1 fruit fly cellular context compared by ENCODE assay signal in the genomic region with DNA sequence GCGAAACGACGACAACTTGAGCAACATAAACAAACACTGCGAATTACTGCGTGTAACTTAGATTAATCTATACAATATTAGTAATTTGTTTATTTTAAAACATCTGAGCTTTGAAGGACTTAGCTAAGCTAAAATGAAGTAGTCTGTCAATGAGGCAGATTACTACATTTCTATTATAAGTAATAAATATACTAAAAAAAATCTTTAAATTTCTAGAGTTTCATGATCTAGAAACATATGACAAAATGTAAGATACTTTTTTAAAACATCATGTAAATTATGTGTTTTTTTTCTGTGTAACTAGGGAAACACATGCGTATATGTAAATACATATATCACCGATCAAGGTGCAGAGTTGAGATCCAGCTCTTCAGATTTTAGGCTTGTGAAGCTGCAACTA.
TF ChIP-seq lines count a peak whose summit lies in the region.

No protein-coding gene starts in this region.

TF ChIP-seq in whole organism, embryonic, 481 proteins besides CTCF, POLR2A, EP300 and RAD21 (continued from another document and continues in another):
- TF ChIP-seq CG18619 (GFP tag; optimal IDR thresholded peaks at IDR 0.05; lab: Kevin White, UChicago) (peak; percentile 13), sima (GFP tag; optimal IDR thresholded peaks at IDR 0.05; lab: Kevin White, UChicago) (no peak), CG2116 (GFP tag; optimal IDR thresholded peaks at IDR 0.05; lab: Kevin White, UChicago) (no peak), wor (GFP tag; IDR thresholded peaks at IDR 0.05; lab: Robert Waterston, UW) (0 out of 2 replicates have a peak, but pooled peaks have one; percentile 24), Drgx (GFP tag; IDR thresholded peaks at IDR 0.05; lab: Robert Waterston, UW) (peak; percentile 86), CG9215 (GFP tag; IDR thresholded peaks at IDR 0.05; lab: Robert Waterston, UW) (no peak), NC2α (GFP tag; optimal IDR thresholded peaks at IDR 0.05; lab: Kevin White, UChicago) (no peak), Dbx (GFP tag; IDR thresholded peaks at IDR 0.05; lab: Robert Waterston, UW) (no peak), gce (GFP tag; IDR thresholded peaks at IDR 0.05; lab: Robert Waterston, UW) (no peak), lola (GFP tag; optimal IDR thresholded peaks at IDR 0.05; lab: Kevin White, UChicago) (peak in 1 of 3 experiments; percentile 29), PHDP (tag; optimal IDR thresholded peaks at IDR 0.05; lab: Kevin White, UChicago) (peak; percentile 73), Gsc (GFP tag; IDR thresholded peaks at IDR 0.05; lab: Robert Waterston, UW) (no peak), sens (GFP tag; lab: Kevin White, UChicago) (no peak), hth (optimal IDR thresholded peaks at IDR 0.05; lab: Kevin White, UChicago) (no peak), B-H1 (GFP tag; IDR thresholded peaks at IDR 0.05; lab: Robert Waterston, UW) (peak; percentile 36; the same call in 1 of the 3 replicates), phol (tag; optimal IDR thresholded peaks at IDR 0.05; lab: Kevin White, UChicago) (peak; percentile 82), Sox100B (GFP tag; optimal IDR thresholded peaks at IDR 0.05; lab: Kevin White, UChicago) (peak; percentile 77), ase (GFP tag; IDR thresholded peaks at IDR 0.05; lab: Robert Waterston, UW) (no peak; the same call in 2 of the 3 replicates), Dad (GFP tag; optimal IDR thresholded peaks at IDR 0.05; lab: Kevin White, UChicago) (no peak), grn (GFP tag; optimal IDR thresholded peaks at IDR 0.05; lab: Kevin White, UChicago) (no peak), ac (GFP tag; optimal IDR thresholded peaks at IDR 0.05; lab: Kevin White, UChicago) (no peak), CG8359 (GFP tag; optimal IDR thresholded peaks at IDR 0.05; lab: Kevin White, UChicago; ENCODE audit: borderline replicate concordance) (peak; percentile 9), CG5245 (GFP tag; optimal IDR thresholded peaks at IDR 0.05; lab: Kevin White, UChicago) (no peak), Dp (GFP tag; optimal IDR thresholded peaks at IDR 0.05; lab: Kevin White, UChicago) (no peak), CG10267 (tag; optimal IDR thresholded peaks at IDR 0.05; lab: Kevin White, UChicago) (peak; percentile 47), dysf (GFP tag; IDR thresholded peaks at IDR 0.05; lab: Robert Waterston, UW) (peak; percentile 61; the same call in 2 of the 3 replicates), CG17186 (GFP tag; optimal IDR thresholded peaks at IDR 0.05; lab: Kevin White, UChicago) (no peak), CG12155 (GFP tag; optimal IDR thresholded peaks at IDR 0.05; lab: Kevin White, UChicago) (no peak), CG18764 (GFP tag; optimal IDR thresholded peaks at IDR 0.05; lab: Kevin White, UChicago) (no peak), fd102C (GFP tag; optimal IDR thresholded peaks at IDR 0.05; lab: Kevin White, UChicago) (no peak), cwo (GFP tag; optimal IDR thresholded peaks at IDR 0.05; lab: Kevin White, UChicago) (peak; percentile 42), Sry-δ (GFP tag; optimal IDR thresholded peaks at IDR 0.05; lab: Kevin White, UChicago) (no peak), CG1792 (GFP tag; optimal IDR thresholded peaks at IDR 0.05; lab: Kevin White, UChicago) (no peak), twi (tag; optimal IDR thresholded peaks at IDR 0.05; lab: Kevin White, UChicago) (no peak), E2f2 (GFP tag; IDR thresholded peaks at IDR 0.05; lab: Robert Waterston, UW) (peak; percentile 19; the same call in 1 of the 2 replicates), gcm2 (GFP tag; optimal IDR thresholded peaks at IDR 0.05; lab: Kevin White, UChicago) (no peak), CG12769 (tag; optimal IDR thresholded peaks at IDR 0.05; lab: Kevin White, UChicago) (no peak), salm (tag; optimal IDR thresholded peaks at IDR 0.05; lab: Kevin White, UChicago) (no peak), CG9797 (GFP tag; optimal IDR thresholded peaks at IDR 0.05; lab: Kevin White, UChicago) (no peak), CG7357 (GFP tag; IDR thresholded peaks at IDR 0.05; lab: Robert Waterston, UW) (no peak), org-1 (GFP tag; optimal IDR thresholded peaks at IDR 0.05; lab: Kevin White, UChicago) (peak; percentile 44), br (optimal IDR thresholded peaks at IDR 0.05; lab: Kevin White, UChicago) (no peak), sd (tag; optimal IDR thresholded peaks at IDR 0.05; lab: Kevin White, UChicago) (peak; percentile 24), scrt (GFP tag; optimal IDR thresholded peaks at IDR 0.05; lab: Kevin White, UChicago) (peak; percentile 22), CG8290 (GFP tag; optimal IDR thresholded peaks at IDR 0.05; lab: Kevin White, UChicago) (no peak), CG8290 (tag; optimal IDR thresholded peaks at IDR 0.05; lab: Kevin White, UChicago) (no peak), B-H2 (GFP tag; optimal IDR thresholded peaks at IDR 0.05; lab: Kevin White, UChicago) (no peak), dmrt11E (tag; optimal IDR thresholded peaks at IDR 0.05; lab: Kevin White, UChicago) (no peak), Kr (GFP tag; optimal IDR thresholded peaks at IDR 0.05; lab: Kevin White, UChicago) (no peak), otp (GFP tag; IDR thresholded peaks at IDR 0.05; lab: Robert Waterston, UW) (no peak), CG17912 (GFP tag; optimal IDR thresholded peaks at IDR 0.05; lab: Kevin White, UChicago) (no peak), CG3281 (GFP tag; optimal IDR thresholded peaks at IDR 0.05; lab: Kevin White, UChicago) (peak; percentile 38), abd-A (tag; optimal IDR thresholded peaks at IDR 0.05; lab: Kevin White, UChicago) (no peak), Dref (GFP tag; IDR thresholded peaks at IDR 0.05; lab: Robert Waterston, UW) (no peak), C15 (GFP tag; IDR thresholded peaks at IDR 0.05; lab: Robert Waterston, UW) (no peak), Fer1 (GFP tag; optimal IDR thresholded peaks at IDR 0.05; lab: Kevin White, UChicago) (peak; percentile 62), psq (GFP tag; optimal IDR thresholded peaks at IDR 0.05; lab: Kevin White, UChicago) (no peak), aop (GFP tag; IDR thresholded peaks at IDR 0.05; lab: Robert Waterston, UW) (no peak), pfk (GFP tag; optimal IDR thresholded peaks at IDR 0.05; lab: Kevin White, UChicago) (no peak), CG13424 (tag; optimal IDR thresholded peaks at IDR 0.05; lab: Kevin White, UChicago) (peak; percentile 85), seq (GFP tag; IDR thresholded peaks at IDR 0.05; lab: Robert Waterston, UW) (peak; percentile 66), CG17829 (tag; optimal IDR thresholded peaks at IDR 0.05; lab: Kevin White, UChicago) (peak; percentile 47), TFAM (GFP tag; optimal IDR thresholded peaks at IDR 0.05; lab: Kevin White, UChicago) (no peak), Med (GFP tag; lab: Kevin White, UChicago) (peak; percentile 51), so (GFP tag; IDR thresholded peaks at IDR 0.05; lab: Robert Waterston, UW) (peak; percentile 77; the same call in 2 of the 3 replicates), tll (GFP tag; optimal IDR thresholded peaks at IDR 0.05; lab: Kevin White, UChicago) (no peak), sim (GFP tag; IDR thresholded peaks at IDR 0.05; lab: Robert Waterston, UW) (0 out of 2 replicates have a peak, but pooled peaks have one; percentile 21), MESR4 (GFP tag; optimal IDR thresholded peaks at IDR 0.05; lab: Kevin White, UChicago) (no peak), Mad (GFP tag; optimal IDR thresholded peaks at IDR 0.05; lab: Kevin White, UChicago) (no peak), CG14441 (GFP tag; IDR thresholded peaks at IDR 0.05; lab: Robert Waterston, UW) (peak; percentile 72), Meics (GFP tag; optimal IDR thresholded peaks at IDR 0.05; lab: Kevin White, UChicago) (peak; percentile 68), CG7928 (GFP tag; optimal IDR thresholded peaks at IDR 0.05; lab: Kevin White, UChicago) (no peak), Nf-YA (GFP tag; IDR thresholded peaks at IDR 0.05; lab: Robert Waterston, UW) (no peak), ind (GFP tag; optimal IDR thresholded peaks at IDR 0.05; lab: Kevin White, UChicago) (peak; percentile 1), CG7372 (GFP tag; IDR thresholded peaks at IDR 0.05; lab: Robert Waterston, UW) (peak; percentile 32; the same call in 1 of the 2 replicates), sens-2 (GFP tag; IDR thresholded peaks at IDR 0.05; lab: Robert Waterston, UW) (no peak), CG14050 (GFP tag; IDR thresholded peaks at IDR 0.05; lab: Robert Waterston, UW) (no peak), Jarid2 (GFP tag; optimal IDR thresholded peaks at IDR 0.05; lab: Kevin White, UChicago) (no peak), Bgb (GFP tag; IDR thresholded peaks at IDR 0.05; lab: Robert Waterston, UW; ENCODE audit: partially characterized antibody) (no peak), lilli (GFP tag; optimal IDR thresholded peaks at IDR 0.05; lab: Kevin White, UChicago) (no peak), CG11398 (GFP tag; optimal IDR thresholded peaks at IDR 0.05; lab: Kevin White, UChicago) (no peak), CG14710 (tag; optimal IDR thresholded peaks at IDR 0.05; lab: Kevin White, UChicago) (peak; percentile 30), btn (GFP tag; optimal IDR thresholded peaks at IDR 0.05; lab: Kevin White, UChicago) (no peak), BtbVII (GFP tag; optimal IDR thresholded peaks at IDR 0.05; lab: Kevin White, UChicago) (no peak), CG11560 (tag; IDR thresholded peaks at IDR 0.05; lab: Robert Waterston, UW) (no peak), zfh1 (GFP tag; IDR thresholded peaks at IDR 0.05; lab: Robert Waterston, UW) (peak; percentile 53; the same call in 1 of the 3 replicates), knrl (GFP tag; IDR thresholded peaks at IDR 0.05; lab: Robert Waterston, UW; ENCODE audit: partially characterized antibody) (no peak), CG6765 (GFP tag; optimal IDR thresholded peaks at IDR 0.05; lab: Kevin White, UChicago) (peak; percentile 31), stwl (tag; optimal IDR thresholded peaks at IDR 0.05; lab: Kevin White, UChicago) (no peak), ssp (GFP tag; IDR thresholded peaks at IDR 0.05; lab: Robert Waterston, UW) (no peak), CG11085 (GFP tag; IDR thresholded peaks at IDR 0.05; lab: Robert Waterston, UW) (no peak), hkb (optimal IDR thresholded peaks at IDR 0.05; lab: Kevin White, UChicago) (no peak), hkb (GFP tag; IDR thresholded peaks at IDR 0.05; lab: Robert Waterston, UW) (peak; percentile 72), kay (GFP tag; optimal IDR thresholded peaks at IDR 0.05; lab: Kevin White, UChicago) (no peak), YL-1 (GFP tag; optimal IDR thresholded peaks at IDR 0.05; lab: Kevin White, UChicago) (peak; percentile 35), Atf6 (GFP tag; IDR thresholded peaks at IDR 0.05; lab: Robert Waterston, UW) (peak; percentile 36; the same call in 1 of the 2 replicates), NFAT (GFP tag; IDR thresholded peaks at IDR 0.05; lab: Robert Waterston, UW) (no peak), nerfin-1 (tag; optimal IDR thresholded peaks at IDR 0.05; lab: Kevin White, UChicago) (peak; percentile 66), pzg (GFP tag; optimal IDR thresholded peaks at IDR 0.05; lab: Kevin White, UChicago) (no peak), CG2120 (GFP tag; optimal IDR thresholded peaks at IDR 0.05; lab: Kevin White, UChicago) (no peak), CG15073 (GFP tag; optimal IDR thresholded peaks at IDR 0.05; lab: Kevin White, UChicago) (no peak), CG30020 (tag; optimal IDR thresholded peaks at IDR 0.05; lab: Kevin White, UChicago) (no peak), Hr51 (GFP tag; optimal IDR thresholded peaks at IDR 0.05; lab: Kevin White, UChicago) (peak in 1 of 2 experiments; percentile 92), pros (GFP tag; optimal IDR thresholded peaks at IDR 0.05; lab: Kevin White, UChicago) (no peak), Sry-β (GFP tag; optimal IDR thresholded peaks at IDR 0.05; lab: Kevin White, UChicago) (no peak), CG3065 (GFP tag; optimal IDR thresholded peaks at IDR 0.05; lab: Kevin White, UChicago) (no peak), CG1647 (GFP tag; optimal IDR thresholded peaks at IDR 0.05; lab: Kevin White, UChicago) (no peak), CG12104 (GFP tag; optimal IDR thresholded peaks at IDR 0.05; lab: Kevin White, UChicago) (peak; percentile 55), Myb (GFP tag; optimal IDR thresholded peaks at IDR 0.05; lab: Kevin White, UChicago) (no peak), nom (GFP tag; optimal IDR thresholded peaks at IDR 0.05; lab: Kevin White, UChicago) (peak; percentile 62), CG2129 (GFP tag; IDR thresholded peaks at IDR 0.05; lab: Robert Waterston, UW; ENCODE audit: partially characterized antibody) (no peak), pum (GFP tag; optimal IDR thresholded peaks at IDR 0.05; lab: Kevin White, UChicago) (no peak), CG9932 (GFP tag; IDR thresholded peaks at IDR 0.05; lab: Robert Waterston, UW) (no peak), CG4820 (GFP tag; optimal IDR thresholded peaks at IDR 0.05; lab: Kevin White, UChicago) (peak; percentile 29), CG6854 (GFP tag; optimal IDR thresholded peaks at IDR 0.05; lab: Kevin White, UChicago) (peak; percentile 14), Doc3 (GFP tag; IDR thresholded peaks at IDR 0.05; lab: Robert Waterston, UW; ENCODE audit: partially characterized antibody) (no peak), CG10147 (GFP tag; optimal IDR thresholded peaks at IDR 0.05; lab: Kevin White, UChicago) (peak; percentile 58), Gug (GFP tag; IDR thresholded peaks at IDR 0.05; lab: Robert Waterston, UW) (no peak), Spps (tag; optimal IDR thresholded peaks at IDR 0.05; lab: Kevin White, UChicago) (no peak), CG17568 (GFP tag; optimal IDR thresholded peaks at IDR 0.05; lab: Kevin White, UChicago) (no peak), stc (GFP tag; IDR thresholded peaks at IDR 0.05; lab: Robert Waterston, UW) (peak; percentile 79), Dip3 (GFP tag; optimal IDR thresholded peaks at IDR 0.05; lab: Kevin White, UChicago) (no peak), slbo (GFP tag; IDR thresholded peaks at IDR 0.05; lab: Robert Waterston, UW) (peak; percentile 44; the same call in 1 of the 2 replicates), CG1233 (GFP tag; optimal IDR thresholded peaks at IDR 0.05; lab: Kevin White, UChicago) (peak; percentile 55), HLH3B (GFP tag; IDR thresholded peaks at IDR 0.05; lab: Robert Waterston, UW) (peak; percentile 54), CG2875 (GFP tag; optimal IDR thresholded peaks at IDR 0.05; lab: Kevin White, UChicago) (peak; percentile 45), CG17359 (tag; optimal IDR thresholded peaks at IDR 0.05; lab: Kevin White, UChicago) (peak; percentile 84), CG8924 (tag; optimal IDR thresholded peaks at IDR 0.05; lab: Kevin White, UChicago) (peak; percentile 62), ewg (GFP tag; optimal IDR thresholded peaks at IDR 0.05; lab: Kevin White, UChicago) (no peak), CG4404 (GFP tag; IDR thresholded peaks at IDR 0.05; lab: Robert Waterston, UW) (no peak), eve (GFP tag; optimal IDR thresholded peaks at IDR 0.05; lab: Kevin White, UChicago) (no peak)
